Fruit fly (Drosophila melanogaster): ENCODE results near the gene Arp2.
A peak's percentile ranks its signal among the peaks of the same experiment; 100 is the strongest.

Gene Arp2

dm6 chrX:16573659-16574058 lies 19.9 kb upstream of the Arp2 start (continued):
- TF ChIP-seq CG11294 (GFP tag; IDR thresholded peaks at IDR 0.05), result no peak
- peak; percentile 28 for TF ChIP-seq CG7368 (GFP tag; optimal IDR thresholded peaks at IDR 0.05)
- no peak for TF ChIP-seq lz (GFP tag; optimal IDR thresholded peaks at IDR 0.05)
- no peak for TF ChIP-seq Ets21C (GFP tag; optimal IDR thresholded peaks at IDR 0.05)
- TF ChIP-seq CG11762 (GFP tag; optimal IDR thresholded peaks at IDR 0.05; ENCODE audit: insufficient read depth), result no peak
- no peak for TF ChIP-seq pdm3 (GFP tag; optimal IDR thresholded peaks at IDR 0.05)
- TF ChIP-seq svp (GFP tag), result no peak
- no peak for TF ChIP-seq Eip93F (GFP tag; optimal IDR thresholded peaks at IDR 0.05)
- TF ChIP-seq CG9139 (GFP tag; optimal IDR thresholded peaks at IDR 0.05), result no peak
- no peak for TF ChIP-seq achi (GFP tag; optimal IDR thresholded peaks at IDR 0.05)

- TF ChIP-seq CG11294 (GFP tag; IDR thresholded peaks at IDR 0.05) (no peak), fkh (GFP tag; optimal IDR thresholded peaks at IDR 0.05) (peak; percentile 9), CG6163 (GFP tag; IDR thresholded peaks at IDR 0.05) (no peak), topi (GFP tag; optimal IDR thresholded peaks at IDR 0.05) (no peak), Lpt (GFP tag; optimal IDR thresholded peaks at IDR 0.05) (no peak), CG6276 (GFP tag; optimal IDR thresholded peaks at IDR 0.05) (no peak), CG6854 (GFP tag; optimal IDR thresholded peaks at IDR 0.05) (no peak), CG15336 (GFP tag; IDR thresholded peaks at IDR 0.05) (0 out of 2 replicates have a peak, but pooled peaks have one; percentile 32), Sox102F (GFP tag; optimal IDR thresholded peaks at IDR 0.05) (no peak), CG8119 (GFP tag; IDR thresholded peaks at IDR 0.05) (peak; percentile 43; the same call in 1 of the 3 replicates), fd85E (GFP tag; optimal IDR thresholded peaks at IDR 0.05) (no peak), acj6 (GFP tag; optimal IDR thresholded peaks at IDR 0.05) (no peak), Hr39 (GFP tag; optimal IDR thresholded peaks at IDR 0.05) (no peak), net (GFP tag; optimal IDR thresholded peaks at IDR 0.05) (no peak), CG8319 (GFP tag; optimal IDR thresholded peaks at IDR 0.05) (no peak), achi (GFP tag; optimal IDR thresholded peaks at IDR 0.05) (no peak), Smox (GFP tag; optimal IDR thresholded peaks at IDR 0.05) (no peak), CG6792 (GFP tag; optimal IDR thresholded peaks at IDR 0.05) (no peak), Sox15 (GFP tag; optimal IDR thresholded peaks at IDR 0.05) (no peak), Sox14 (GFP tag; optimal IDR thresholded peaks at IDR 0.05) (no peak), lz (GFP tag; optimal IDR thresholded peaks at IDR 0.05) (no peak), CG11902 (GFP tag; optimal IDR thresholded peaks at IDR 0.05) (no peak), CG11762 (GFP tag; optimal IDR thresholded peaks at IDR 0.05; ENCODE audit: insufficient read depth) (no peak), Eip78C (GFP tag) (peak; percentile 32), CG7368 (GFP tag; optimal IDR thresholded peaks at IDR 0.05) (no peak), esn (GFP tag; optimal IDR thresholded peaks at IDR 0.05) (no peak), Hr4 (GFP tag; optimal IDR thresholded peaks at IDR 0.05) (no peak), CG8632 (GFP tag; optimal IDR thresholded peaks at IDR 0.05) (no peak), pdm3 (GFP tag; optimal IDR thresholded peaks at IDR 0.05) (peak; percentile 12), cyc (GFP tag; optimal IDR thresholded peaks at IDR 0.05) (no peak), Ets21C (GFP tag; optimal IDR thresholded peaks at IDR 0.05) (no peak), fd59A (GFP tag; optimal IDR thresholded peaks at IDR 0.05) (no peak), Eip93F (GFP tag; optimal IDR thresholded peaks at IDR 0.05) (no peak), CG3032 (tag; optimal IDR thresholded peaks at IDR 0.05) (no peak), CG4318 (GFP tag; optimal IDR thresholded peaks at IDR 0.05) (no peak), CG3919 (GFP tag; optimal IDR thresholded peaks at IDR 0.05) (no peak), CG34406 (GFP tag; optimal IDR thresholded peaks at IDR 0.05) (no peak), CG6808 (GFP tag; optimal IDR thresholded peaks at IDR 0.05) (no peak), Ets96B (tag; optimal IDR thresholded peaks at IDR 0.05) (no peak), CG16779 (tag; optimal IDR thresholded peaks at IDR 0.05) (no peak)
These were observed 16.9 kb upstream of the Arp2 start for dm6 chrX:16570572-16571224.
